Fruit fly (Drosophila melanogaster) whole organism, embryonic: ENCODE measurements around the gene CG32985.

ENCODE experiments used
- C15 ChIP-seq: fragments of 200-800 bp; sonication (Bioruptor generic); IDR thresholded peaks from 3 replicates; pipeline ENCODE4 v1.3.6; 2022; ENCODE audit warnings: missing biosample characterization, missing genetic modification characterization
- CG10209 ChIP-seq: fragments of 200-800 bp; sonication (Bioruptor generic); optimal IDR thresholded peaks from 3 replicates; lab custom pipeline; 2017; ENCODE audit warnings: missing biosample characterization, mild to moderate bottlenecking, missing genetic modification characterization, missing genetic modification reagents
- CG10462 ChIP-seq: fragments of 200-800 bp; sonication (Bioruptor generic); optimal IDR thresholded peaks from 2 replicates; lab custom pipeline; 2016; ENCODE audit warnings: missing biosample characterization, missing genetic modification characterization
- CG10959 ChIP-seq: fragments of 200-800 bp; sonication (Bioruptor generic); IDR thresholded peaks from 2 replicates; pipeline ENCODE4 v1.3.6; 2022; ENCODE audit warnings: missing biosample characterization, missing genetic modification characterization
- CG11504 ChIP-seq: fragments of 200-800 bp; sonication (Bioruptor generic); optimal IDR thresholded peaks from 3 replicates; lab custom pipeline; 2019; ENCODE audit warnings: missing biosample characterization, mild to moderate bottlenecking, missing genetic modification characterization, moderate library complexity
- CG1233 ChIP-seq: fragments of 200-800 bp; sonication (Bioruptor generic); optimal IDR thresholded peaks from 4 replicates; lab custom pipeline; 2018; ENCODE audit warnings: missing biosample characterization, mild to moderate bottlenecking, missing genetic modification characterization
- CG12769 ChIP-seq: fragments of 200-800 bp; sonication (Bioruptor generic); optimal IDR thresholded peaks from 2 replicates; lab custom pipeline; 2019; ENCODE audit warnings: missing biosample characterization, mild to moderate bottlenecking, missing genetic modification characterization, moderate library complexity
- CG13624 ChIP-seq: fragments of 200-800 bp; sonication (Bioruptor generic); optimal IDR thresholded peaks from 2 replicates; lab custom pipeline; 2016; ENCODE audit warnings: missing biosample characterization, missing genetic modification characterization
- CG14860 ChIP-seq: fragments of 200-800 bp; sonication (Bioruptor generic); IDR thresholded peaks from 3 replicates; pipeline ENCODE4 v1.3.6; 2022; ENCODE audit warnings: missing biosample characterization, missing genetic modification characterization; ENCODE audit not compliant: partially characterized antibody
- CG15073 ChIP-seq: fragments of 200-800 bp; sonication (Bioruptor generic); optimal IDR thresholded peaks from 2 replicates; lab custom pipeline; 2016; ENCODE audit warnings: missing biosample characterization, missing genetic modification characterization
- CG16779 ChIP-seq: fragments of 200-800 bp; sonication (Bioruptor generic); IDR thresholded peaks from 2 replicates; pipeline ENCODE4 v1.3.6; 2022; ENCODE audit warnings: missing biosample characterization, missing genetic modification characterization
- CG30020 ChIP-seq: fragments of 200-800 bp; optimal IDR thresholded peaks from 2 replicates; lab custom pipeline; 2019; ENCODE audit warnings: missing biosample characterization, mild to moderate bottlenecking, missing genetic modification characterization, moderate library complexity
- CG3065 ChIP-seq: fragments of 200-800 bp; sonication (Bioruptor generic); optimal IDR thresholded peaks from 2 replicates; lab custom pipeline; 2016; ENCODE audit warnings: missing biosample characterization, missing genetic modification characterization
- CG34224 ChIP-seq: fragments of 200-800 bp; sonication (Bioruptor generic); IDR thresholded peaks from 3 replicates; pipeline ENCODE4 v1.3.6; 2022; ENCODE audit warnings: missing biosample characterization, missing genetic modification characterization; ENCODE audit not compliant: partially characterized antibody
- CG42726 ChIP-seq: fragments of 200-800 bp; sonication (Bioruptor generic); IDR thresholded peaks from 2 replicates; pipeline ENCODE4 v1.3.6; 2022; ENCODE audit warnings: missing biosample characterization, missing genetic modification characterization; ENCODE audit not compliant: partially characterized antibody
- CG4282 ChIP-seq: fragments of 200-800 bp; sonication (Bioruptor generic); optimal IDR thresholded peaks from 2 replicates; lab custom pipeline; 2016; ENCODE audit warnings: missing biosample characterization, missing genetic modification characterization
- CG6813 ChIP-seq: fragments of 200-800 bp; sonication (Bioruptor generic); optimal IDR thresholded peaks from 2 replicates; lab custom pipeline; 2017; ENCODE audit warnings: missing biosample characterization, missing genetic modification characterization, mild to moderate bottlenecking, moderate library complexity, missing genetic modification reagents
- CG6854 ChIP-seq: fragments of 200-800 bp; sonication (Bioruptor generic); optimal IDR thresholded peaks from 3 replicates; lab custom pipeline; 2017; ENCODE audit warnings: missing biosample characterization, mild to moderate bottlenecking, missing genetic modification characterization
- CG9876 ChIP-seq: fragments of 200-800 bp; sonication (Bioruptor generic); optimal IDR thresholded peaks from 2 replicates; lab custom pipeline; 2016; ENCODE audit warnings: missing biosample characterization, missing genetic modification characterization
- Chrac-16 ChIP-seq: fragments of 200-800 bp; sonication (Bioruptor generic); optimal IDR thresholded peaks from 3 replicates; lab custom pipeline; 2016; ENCODE audit warnings: missing biosample characterization, missing genetic modification characterization
- D19A ChIP-seq: fragments of 200-800 bp; optimal IDR thresholded peaks from 3 replicates; lab custom pipeline; 2019; ENCODE audit warnings: missing biosample characterization, mild to moderate bottlenecking, missing genetic modification characterization, moderate library complexity
- Dad ChIP-seq: fragments of 200-800 bp; sonication (Bioruptor generic); optimal IDR thresholded peaks from 3 replicates; lab custom pipeline; 2016; ENCODE audit warnings: missing biosample characterization, missing genetic modification characterization
- Deaf1 ChIP-seq: fragments of 200-800 bp; optimal IDR thresholded peaks from 3 replicates; lab custom pipeline; 2019; ENCODE audit warnings: missing biosample characterization, mild to moderate bottlenecking, missing genetic modification characterization, moderate library complexity
- Doc2 ChIP-seq: fragments of 200-800 bp; sonication (Bioruptor generic); IDR thresholded peaks from 2 replicates; pipeline ENCODE4 v1.3.6; 2022; ENCODE audit warnings: missing biosample characterization, missing genetic modification characterization
- HHEX ChIP-seq: fragments of 200-800 bp; sonication (Bioruptor generic); optimal IDR thresholded peaks from 3 replicates; lab custom pipeline; 2017; ENCODE audit warnings: missing biosample characterization, mild to moderate bottlenecking, missing genetic modification characterization, missing genetic modification reagents
- HLH4C ChIP-seq: fragments of 200-800 bp; sonication (Bioruptor generic); IDR thresholded peaks from 3 replicates; pipeline ENCODE4 v1.3.6; 2022; ENCODE audit warnings: missing biosample characterization, missing genetic modification characterization; ENCODE audit not compliant: partially characterized antibody
- HLHmδ ChIP-seq: fragments of 200-800 bp; sonication (Bioruptor generic); optimal IDR thresholded peaks from 2 replicates; lab custom pipeline; 2018; ENCODE audit warnings: missing biosample characterization, mild to moderate bottlenecking, missing genetic modification characterization, moderate library complexity
- Neu2 ChIP-seq: fragments of 200-800 bp; sonication (Bioruptor generic); optimal IDR thresholded peaks from 3 replicates; lab custom pipeline; 2016; ENCODE audit warnings: missing biosample characterization, missing genetic modification characterization, borderline replicate concordance
- Oaz ChIP-seq: fragments of 200-800 bp; sonication (Bioruptor generic); IDR thresholded peaks from 2 replicates; pipeline ENCODE4 v1.3.6; 2022; ENCODE audit warnings: missing biosample characterization, missing genetic modification characterization
- Pdp1 ChIP-seq, 2 experiments: fragments of 200-800 bp; sonication (Bioruptor generic); optimal IDR thresholded peaks; 3 replicates each; lab custom pipeline; 2016; ENCODE audit warnings: missing biosample characterization in 2 of 2, missing genetic modification characterization in 2 of 2, mild to moderate bottlenecking in 1 of 2, moderate library complexity in 1 of 2
- Ravus ChIP-seq: fragments of 200-800 bp; sonication (Bioruptor generic); IDR thresholded peaks from 2 replicates; pipeline ENCODE4 v1.3.6; 2022; ENCODE audit warnings: missing biosample characterization, missing genetic modification characterization
- Scr ChIP-seq: fragments of 200-800 bp; sonication (Bioruptor generic); IDR thresholded peaks from 2 replicates; pipeline ENCODE4 v1.3.6; 2022; ENCODE audit warnings: missing biosample characterization, missing genetic modification characterization; ENCODE audit not compliant: partially characterized antibody
- Side ChIP-seq: fragments of 200-800 bp; sonication (Bioruptor generic); optimal IDR thresholded peaks from 2 replicates; lab custom pipeline; 2016; ENCODE audit warnings: missing biosample characterization, missing genetic modification characterization
- Spps ChIP-seq: fragments of 200-800 bp; sonication (Bioruptor generic); optimal IDR thresholded peaks from 2 replicates; lab custom pipeline; 2018; ENCODE audit warnings: missing biosample characterization, mild to moderate bottlenecking, missing genetic modification characterization
- ab ChIP-seq: fragments of 200-800 bp; sonication (Bioruptor generic); optimal IDR thresholded peaks from 2 replicates; lab custom pipeline; 2016; ENCODE audit warnings: missing biosample characterization, missing genetic modification characterization
- bab2 ChIP-seq: fragments of 200-800 bp; sonication (Bioruptor generic); optimal IDR thresholded peaks from 2 replicates; lab custom pipeline; 2016; ENCODE audit warnings: missing biosample characterization, missing genetic modification characterization
- cato ChIP-seq: fragments of 200-800 bp; sonication (Bioruptor generic); optimal IDR thresholded peaks from 2 replicates; lab custom pipeline; 2016; ENCODE audit warnings: missing biosample characterization, missing genetic modification characterization, borderline replicate concordance
- chinmo ChIP-seq: fragments of 200-800 bp; sonication (Bioruptor generic); IDR thresholded peaks from 4 replicates; pipeline ENCODE4 v1.3.6; 2022; ENCODE audit warnings: missing biosample characterization, missing genetic modification characterization; ENCODE audit not compliant: partially characterized antibody
- crc ChIP-seq: fragments of 200-800 bp; sonication (Bioruptor generic); optimal IDR thresholded peaks from 2 replicates; lab custom pipeline; 2016; ENCODE audit warnings: missing biosample characterization, missing genetic modification characterization
- danr ChIP-seq: fragments of 200-800 bp; sonication (Bioruptor generic); IDR thresholded peaks from 2 replicates; pipeline ENCODE4 v1.3.6; 2022; ENCODE audit warnings: missing biosample characterization, missing genetic modification characterization
- eve ChIP-seq, 2 experiments: fragments of >200 bp; optimal IDR thresholded peaks; 2 replicates each; lab custom pipeline; 2017; ENCODE audit warnings: missing biosample characterization in 2 of 2, missing genetic modification characterization in 2 of 2
- eyg ChIP-seq: fragments of 200-800 bp; sonication (Bioruptor generic); optimal IDR thresholded peaks from 3 replicates; lab custom pipeline; 2016; ENCODE audit warnings: missing biosample characterization, missing genetic modification characterization
- gt ChIP-seq: fragments of 200-800 bp; sonication (Bioruptor generic); IDR thresholded peaks from 2 replicates; pipeline ENCODE4 v1.3.6; 2022; ENCODE audit warnings: missing biosample characterization, missing genetic modification characterization
- ind ChIP-seq: fragments of 200-800 bp; sonication (Bioruptor generic); optimal IDR thresholded peaks from 3 replicates; lab custom pipeline; 2016; ENCODE audit warnings: missing biosample characterization, missing genetic modification characterization
- lilli ChIP-seq: fragments of 200-800 bp; sonication (Bioruptor generic); optimal IDR thresholded peaks from 3 replicates; lab custom pipeline; 2016; ENCODE audit warnings: missing biosample characterization, missing genetic modification characterization
- oc ChIP-seq: fragments of 200-800 bp; sonication (Bioruptor generic); optimal IDR thresholded peaks from 2 replicates; lab custom pipeline; 2018; ENCODE audit warnings: missing biosample characterization, mild to moderate bottlenecking, missing genetic modification characterization, moderate library complexity
- org-1 ChIP-seq: fragments of 200-800 bp; sonication (Bioruptor generic); optimal IDR thresholded peaks from 2 replicates; lab custom pipeline; 2017; ENCODE audit warnings: missing biosample characterization, missing genetic modification characterization
- pum ChIP-seq: fragments of 200-800 bp; sonication (Bioruptor generic); optimal IDR thresholded peaks from 2 replicates; lab custom pipeline; 2016; ENCODE audit warnings: missing biosample characterization, missing genetic modification characterization
- sima ChIP-seq: fragments of 200-800 bp; sonication (Bioruptor generic); optimal IDR thresholded peaks from 2 replicates; lab custom pipeline; 2016; ENCODE audit warnings: missing biosample characterization, missing genetic modification characterization
- zfh2 ChIP-seq: fragments of 200-800 bp; sonication (Bioruptor generic); optimal IDR thresholded peaks from 2 replicates; lab custom pipeline; 2016; ENCODE audit warnings: missing biosample characterization, missing genetic modification characterization

The CG32985 gene

DNA sequence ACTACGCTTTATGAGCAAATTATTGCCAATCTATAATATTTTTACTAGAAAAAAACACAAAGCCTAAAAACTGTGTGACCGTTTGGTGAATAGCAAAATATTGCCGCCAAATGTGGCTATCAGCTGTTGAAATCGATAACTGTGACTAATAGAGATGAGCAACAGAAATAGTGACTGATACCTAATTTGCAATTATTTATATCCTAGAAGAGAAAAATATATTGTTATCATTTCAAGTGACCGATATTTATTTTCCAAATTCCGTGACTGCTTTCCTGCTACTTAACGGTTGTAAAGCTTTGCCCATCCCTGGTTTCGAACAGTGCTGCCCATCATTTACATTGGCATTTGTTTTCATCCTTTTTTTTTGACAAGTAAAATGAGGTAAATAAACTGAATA lies 35.0 kb downstream of the CG32985 start, which contains the start of the genes alien and CG18661 (continued):
- TF ChIP-seq lilli (GFP tag; lab: Kevin White, UChicago) = peak; percentile 96
- TF ChIP-seq Scr (GFP tag; lab: Robert Waterston, UW) = peak; percentile 67
- TF ChIP-seq bab2 (GFP tag; lab: Kevin White, UChicago) = peak; percentile 80
- peak; percentile 43; the same call in 1 of the 3 replicates for TF ChIP-seq CG14860 (GFP tag; lab: Robert Waterston, UW)
- TF ChIP-seq Ravus (GFP tag; lab: Robert Waterston, UW) = peak; percentile 85
- TF ChIP-seq cato (GFP tag; lab: Kevin White, UChicago) = peak; percentile 32
- TF ChIP-seq Doc2 = 0 out of 2 replicates have a peak, but pooled peaks have one; percentile 6
- TF ChIP-seq C15 (GFP tag; lab: Robert Waterston, UW) = peak; percentile 86; the same call in 2 of the 3 replicates
- peak; percentile 30 for TF ChIP-seq HHEX (GFP tag; lab: Kevin White, UChicago)
- TF ChIP-seq Spps (tag; lab: Kevin White, UChicago) = no peak
- peak; percentile 93 for TF ChIP-seq sima (GFP tag; lab: Kevin White, UChicago)
- TF ChIP-seq crc (GFP tag; lab: Kevin White, UChicago) = peak; percentile 89
- peak; percentile 75 to 97 for TF ChIP-seq Pdp1 (GFP tag; optimal IDR thresholded peaks at IDR 0.05; lab: Kevin White, UChicago)
- TF ChIP-seq eve (GFP tag; optimal IDR thresholded peaks at IDR 0.05; lab: Kevin White, UChicago) = no peak
- TF ChIP-seq Chrac-16 (GFP tag; lab: Kevin White, UChicago) = peak; percentile 71
- peak; percentile 89 for TF ChIP-seq Side (GFP tag; lab: Kevin White, UChicago)
- peak; percentile 14 for TF ChIP-seq Deaf1 (tag; lab: Kevin White, UChicago)
- peak; percentile 79 for TF ChIP-seq ind (GFP tag; lab: Kevin White, UChicago)
- peak; percentile 37 for TF ChIP-seq CG1233 (GFP tag; lab: Kevin White, UChicago)
- peak; percentile 43 for TF ChIP-seq ab
- TF ChIP-seq CG10959 = peak; percentile 88
- peak; percentile 61 for TF ChIP-seq CG30020 (tag; lab: Kevin White, UChicago)
- no peak for TF ChIP-seq CG3065 (GFP tag; lab: Kevin White, UChicago)
- peak; percentile 95 for TF ChIP-seq pum (GFP tag; lab: Kevin White, UChicago)
- TF ChIP-seq CG12769 (tag; lab: Kevin White, UChicago) = peak; percentile 84
- TF ChIP-seq CG42726 = no peak
- TF ChIP-seq CG11504 (tag; lab: Kevin White, UChicago) = peak; percentile 90
- no peak for TF ChIP-seq HLHmδ
- TF ChIP-seq CG6813 (GFP tag; lab: Kevin White, UChicago) = no peak
- peak; percentile 83 for TF ChIP-seq CG10209
- TF ChIP-seq CG10462 = peak; percentile 72
- peak; percentile 95 for TF ChIP-seq Oaz
- no peak for TF ChIP-seq CG6854 (GFP tag; lab: Kevin White, UChicago)
- peak; percentile 85 for TF ChIP-seq CG13624 (GFP tag; lab: Kevin White, UChicago)
- TF ChIP-seq org-1 = peak; percentile 51
- peak; percentile 64 for TF ChIP-seq CG16779
- TF ChIP-seq oc (tag; lab: Kevin White, UChicago) = peak; percentile 44
- TF ChIP-seq zfh2 (GFP tag; lab: Kevin White, UChicago) = peak; percentile 94
- peak; percentile 62 for TF ChIP-seq D19A (tag; lab: Kevin White, UChicago)
- peak; percentile 88 for TF ChIP-seq CG4282 (GFP tag; lab: Kevin White, UChicago)
- TF ChIP-seq Neu2 = peak; percentile 45
- TF ChIP-seq eyg (GFP tag; lab: Kevin White, UChicago) = peak; percentile 78
- peak; percentile 15 for TF ChIP-seq CG15073 (GFP tag; lab: Kevin White, UChicago)
- TF ChIP-seq CG34224 = no peak
- peak; percentile 59 for TF ChIP-seq Dad (GFP tag; lab: Kevin White, UChicago)
- peak; percentile 91 for TF ChIP-seq danr (GFP tag; lab: Robert Waterston, UW)
- TF ChIP-seq HLH4C (GFP tag; lab: Robert Waterston, UW) = peak; percentile 34; the same call in 1 of the 3 replicates
- TF ChIP-seq chinmo = no peak
- TF ChIP-seq CG9876 = peak; percentile 77
- peak; percentile 49; the same call in 1 of the 2 replicates for TF ChIP-seq gt (GFP tag; lab: Robert Waterston, UW)
